Fruit fly (Drosophila melanogaster): ENCODE results near the gene CG4598.

The CG4598 gene

DNA sequence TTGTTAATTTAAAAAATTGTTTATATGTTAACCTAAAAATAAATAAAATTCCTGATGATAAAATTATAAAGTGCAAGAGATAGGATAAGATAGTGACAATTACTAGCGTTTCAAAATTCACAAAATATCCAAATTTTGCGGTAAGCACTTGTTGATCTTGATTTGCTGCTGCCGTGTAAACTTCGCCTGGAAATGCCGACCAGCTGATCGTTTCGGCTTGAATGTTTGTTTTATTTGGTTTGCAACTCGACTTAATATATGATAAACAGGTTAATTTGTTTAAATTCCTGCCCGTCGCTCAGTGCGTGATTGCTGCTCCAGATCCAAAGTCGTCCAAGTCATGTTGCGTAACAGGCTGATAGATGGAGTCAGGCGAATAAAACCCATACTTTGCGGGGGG, 3.0 kb downstream of the CG4598 start, which contains the start of gene CG4592 (continued):
- no peak for TF ChIP-seq CG14860 (GFP tag; IDR thresholded peaks at IDR 0.05; ENCODE audit: partially characterized antibody)
- TF ChIP-seq CG14965 (GFP tag; optimal IDR thresholded peaks at IDR 0.05; ENCODE audit: borderline replicate concordance) = no peak
- peak; percentile 43 for TF ChIP-seq Ptx1 (GFP tag; IDR thresholded peaks at IDR 0.05)
- no peak for TF ChIP-seq sd (tag; optimal IDR thresholded peaks at IDR 0.05)
- no peak for TF ChIP-seq Lpt (GFP tag; optimal IDR thresholded peaks at IDR 0.05)
- TF ChIP-seq D (optimal IDR thresholded peaks at IDR 0.05) = no peak
- TF ChIP-seq D (GFP tag; optimal IDR thresholded peaks at IDR 0.05) = no peak
- no peak for TF ChIP-seq Neu2 (GFP tag; optimal IDR thresholded peaks at IDR 0.05; ENCODE audit: borderline replicate concordance)
- TF ChIP-seq tap (tag; optimal IDR thresholded peaks at IDR 0.05) = no peak
- peak; percentile 52 for TF ChIP-seq CG14710 (tag; optimal IDR thresholded peaks at IDR 0.05)
- peak; percentile 69 to 92 for TF ChIP-seq crp (GFP tag; optimal IDR thresholded peaks at IDR 0.05)
- peak; percentile 14 for TF ChIP-seq cwo (GFP tag; optimal IDR thresholded peaks at IDR 0.05)
- peak; percentile 5 for TF ChIP-seq CG3838 (GFP tag; optimal IDR thresholded peaks at IDR 0.05)
- TF ChIP-seq CG1832 (GFP tag; optimal IDR thresholded peaks at IDR 0.05) = no peak
- TF ChIP-seq hb (GFP tag; IDR thresholded peaks at IDR 0.05; ENCODE audit: partially characterized antibody) = no peak
- no peak for TF ChIP-seq H15 (GFP tag; IDR thresholded peaks at IDR 0.05)
- no peak for TF ChIP-seq klu (GFP tag; IDR thresholded peaks at IDR 0.05)
- no peak for TF ChIP-seq Doc3 (GFP tag; IDR thresholded peaks at IDR 0.05; ENCODE audit: partially characterized antibody)
- TF ChIP-seq cad (GFP tag; optimal IDR thresholded peaks at IDR 0.05) = no peak
- TF ChIP-seq CG12071 (GFP tag; optimal IDR thresholded peaks at IDR 0.05) = peak; percentile 30
- peak; percentile 14 for TF ChIP-seq Dad (GFP tag; optimal IDR thresholded peaks at IDR 0.05)
- TF ChIP-seq CG14050 (GFP tag; IDR thresholded peaks at IDR 0.05) = 0 out of 3 replicates have a peak, but pooled peaks have one; percentile 32
- no peak; the same call in 2 of the 3 replicates for TF ChIP-seq CG17361 (GFP tag; IDR thresholded peaks at IDR 0.05)
- TF ChIP-seq HLH4C (GFP tag; IDR thresholded peaks at IDR 0.05; ENCODE audit: partially characterized antibody) = no peak
- peak; percentile 64 for TF ChIP-seq Xbp1 (GFP tag; optimal IDR thresholded peaks at IDR 0.05)
- TF ChIP-seq CG8924 (tag; optimal IDR thresholded peaks at IDR 0.05) = peak; percentile 75
- no peak for TF ChIP-seq slou (GFP tag; optimal IDR thresholded peaks at IDR 0.05)
- peak; percentile 31 for TF ChIP-seq Side (GFP tag; optimal IDR thresholded peaks at IDR 0.05)
- TF ChIP-seq onecut (GFP tag; IDR thresholded peaks at IDR 0.05) = peak; percentile 63
- no peak for TF ChIP-seq CG7786 (GFP tag; optimal IDR thresholded peaks at IDR 0.05)
- TF ChIP-seq CG11093 (GFP tag; IDR thresholded peaks at IDR 0.05) = no peak
- TF ChIP-seq CG4404 (GFP tag; IDR thresholded peaks at IDR 0.05) = no peak
- TF ChIP-seq corto (GFP tag; optimal IDR thresholded peaks at IDR 0.05) = no peak
- TF ChIP-seq Stat92E (GFP tag; optimal IDR thresholded peaks at IDR 0.05) = no peak
- TF ChIP-seq Mes4 (GFP tag; optimal IDR thresholded peaks at IDR 0.05) = no peak
- peak; percentile 24 to 50 for TF ChIP-seq dpn (GFP tag; optimal IDR thresholded peaks at IDR 0.05)
- TF ChIP-seq Jarid2 (GFP tag; optimal IDR thresholded peaks at IDR 0.05) = no peak
- TF ChIP-seq CG2875 (GFP tag; optimal IDR thresholded peaks at IDR 0.05) = peak; percentile 45
- no peak for TF ChIP-seq ash1 (GFP tag; optimal IDR thresholded peaks at IDR 0.05)
- TF ChIP-seq lab (GFP tag; optimal IDR thresholded peaks at IDR 0.05) = peak; percentile 78
- no peak for TF ChIP-seq CG10431 (GFP tag; optimal IDR thresholded peaks at IDR 0.05)
- no peak for TF ChIP-seq CG5180 (GFP tag; optimal IDR thresholded peaks at IDR 0.05)
- TF ChIP-seq exex (tag; optimal IDR thresholded peaks at IDR 0.05) = peak; percentile 52
- TF ChIP-seq CG3995 (GFP tag; optimal IDR thresholded peaks at IDR 0.05) = no peak
- TF ChIP-seq bigmax (GFP tag; optimal IDR thresholded peaks at IDR 0.05) = peak; percentile 60
- no peak for TF ChIP-seq tio (GFP tag; optimal IDR thresholded peaks at IDR 0.05)
- TF ChIP-seq CG12391 (tag; optimal IDR thresholded peaks at IDR 0.05) = peak; percentile 70
- TF ChIP-seq zfh1 (GFP tag; IDR thresholded peaks at IDR 0.05) = peak; percentile 79
- TF ChIP-seq gcm (GFP tag; optimal IDR thresholded peaks at IDR 0.05) = no peak
- peak; percentile 58 for TF ChIP-seq CG18599 (GFP tag; optimal IDR thresholded peaks at IDR 0.05)

Measured in whole organism, embryonic.